Worm (Caenorhabditis elegans): ENCODE measurements around the gene C03B1.5.

Gene C03B1.5

ce11 chrX:6403122-6403521 is 47.7 kb downstream of the C03B1.5 start, which contains the start of gene glt-4 (continued):
- TF ChIP-seq mdt-29 (GFP tag; IDR thresholded peaks at IDR 0.05) = no peak
- TF ChIP-seq lin-1 (GFP tag; IDR thresholded peaks at IDR 0.05) = no peak

DNA sequence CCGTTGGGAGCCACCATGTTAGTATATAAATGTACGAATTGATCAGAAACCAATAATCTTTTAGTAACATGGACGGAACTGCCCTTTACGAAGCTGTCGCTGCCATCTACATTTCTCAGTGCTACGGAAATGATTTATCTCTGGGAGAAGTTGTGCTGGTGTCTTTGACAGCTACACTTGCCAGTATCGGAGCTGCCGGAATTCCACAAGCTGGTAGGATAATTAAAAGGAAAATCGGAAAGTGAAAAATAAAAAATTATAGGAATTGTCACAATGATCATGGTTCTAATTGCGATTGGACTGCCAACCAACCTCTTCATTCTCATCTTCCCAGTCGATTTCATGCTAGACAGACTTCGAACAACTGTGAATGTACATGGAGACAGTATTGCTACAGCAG is 50.5 kb downstream of the C03B1.5 start:
- TF ChIP-seq aha-1 (tag) = peak; percentile 91
- no peak for TF ChIP-seq unc-62 (GFP tag; optimal IDR thresholded peaks at IDR 0.05 in 1 of 2)
- TF ChIP-seq unc-62 (tag; optimal IDR thresholded peaks at IDR 0.05) = no peak
